Fruit fly (Drosophila melanogaster): Measurements from ENCODE around the gene CG34241.

DNA sequence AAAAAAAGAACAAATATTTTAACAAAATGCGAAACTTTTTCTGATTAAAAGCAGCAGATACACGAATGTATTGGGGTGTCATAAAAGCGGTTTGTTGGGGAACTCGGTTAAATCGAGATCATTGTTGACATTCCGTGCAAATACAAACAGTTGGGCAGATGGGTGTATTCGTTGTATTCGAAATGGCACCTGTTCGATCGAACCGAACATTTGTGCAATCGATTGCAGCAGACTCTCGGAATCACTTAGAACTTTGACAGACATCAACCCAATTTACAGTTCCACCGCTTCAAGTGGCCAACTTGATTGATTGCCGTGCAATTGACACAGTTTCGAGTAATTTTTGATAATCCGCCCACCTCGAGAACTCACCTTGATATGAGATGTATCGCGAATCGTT is 47.4 kb upstream of the CG34241 start:
- TF ChIP-seq tj (GFP tag; optimal IDR thresholded peaks at IDR 0.05), result no peak
- no peak for TF ChIP-seq Mnt (GFP tag; optimal IDR thresholded peaks at IDR 0.05)
- TF ChIP-seq Clk (GFP tag; optimal IDR thresholded peaks at IDR 0.05), result no peak
- no peak for TF ChIP-seq CG5204 (GFP tag; optimal IDR thresholded peaks at IDR 0.05)
- no peak for TF ChIP-seq pad (GFP tag; optimal IDR thresholded peaks at IDR 0.05)
- TF ChIP-seq CG7101 (tag; optimal IDR thresholded peaks at IDR 0.05), result no peak
- TF ChIP-seq Crg-1 (GFP tag; optimal IDR thresholded peaks at IDR 0.05), result no peak
- no peak for TF ChIP-seq CG14711 (tag; optimal IDR thresholded peaks at IDR 0.05)

Data from whole organism, adult.